Worm (Caenorhabditis elegans): ENCODE data around the gene nhr-239.
A peak's percentile ranks its signal among the peaks of the same experiment; 100 is the strongest.

ce11 chrIII:2553579-2553978, 7.9 kb upstream of the nhr-239 start:
- TF ChIP-seq lin-39 (tag; optimal IDR thresholded peaks at IDR 0.05) (peak; percentile 69), aly-2 (tag; optimal IDR thresholded peaks at IDR 0.05) (no peak), ama-1 (optimal IDR thresholded peaks at IDR 0.05) (no peak), mdl-1 (tag; optimal IDR thresholded peaks at IDR 0.05) (no peak), pha-4 (tag; optimal IDR thresholded peaks at IDR 0.05) (no peak), nhr-25 (tag; optimal IDR thresholded peaks at IDR 0.05) (no peak), nhr-237 (tag; optimal IDR thresholded peaks at IDR 0.05) (no peak), unc-62 (GFP tag; optimal IDR thresholded peaks at IDR 0.05) (no peak)
